Fruit fly (Drosophila melanogaster) whole organism, embryonic: ENCODE results near the gene Dpy-30L1.

Source experiments
- Asciz ChIP-seq: fragments of 200-800 bp; sonication (Bioruptor generic); optimal IDR thresholded peaks from 2 replicates; lab custom pipeline; 2017; ENCODE audit warnings: missing biosample characterization, mild to moderate bottlenecking, missing genetic modification characterization, missing genetic modification reagents
- CG11696 ChIP-seq: fragments of 200-800 bp; sonication (Bioruptor generic); IDR thresholded peaks from 2 replicates; pipeline ENCODE4 v1.3.6; 2022; ENCODE audit warnings: missing biosample characterization, missing genetic modification characterization
- CG12104 ChIP-seq: fragments of 200-800 bp; sonication (Bioruptor generic); optimal IDR thresholded peaks from 3 replicates; lab custom pipeline; 2016; ENCODE audit warnings: missing biosample characterization, missing genetic modification characterization
- CG13894 ChIP-seq: fragments of 200-800 bp; sonication (Bioruptor generic); optimal IDR thresholded peaks from 3 replicates; lab custom pipeline; 2018; ENCODE audit warnings: missing biosample characterization, mild to moderate bottlenecking, missing genetic modification characterization, moderate library complexity
- CG16779 ChIP-seq: fragments of 200-800 bp; sonication (Bioruptor generic); IDR thresholded peaks from 2 replicates; pipeline ENCODE4 v1.3.6; 2022; ENCODE audit warnings: missing biosample characterization, missing genetic modification characterization
- CG16863 ChIP-seq: fragments of 200-800 bp; sonication (Bioruptor generic); optimal IDR thresholded peaks from 3 replicates; lab custom pipeline; 2016; ENCODE audit warnings: missing biosample characterization, missing genetic modification characterization
- CG17361 ChIP-seq: fragments of 200-800 bp; sonication (Bioruptor generic); IDR thresholded peaks from 3 replicates; pipeline ENCODE4 v1.3.6; 2022; ENCODE audit warnings: missing biosample characterization, missing genetic modification characterization
- CG18262 ChIP-seq: fragments of 200-800 bp; optimal IDR thresholded peaks from 3 replicates; lab custom pipeline; 2019; ENCODE audit warnings: missing biosample characterization, mild to moderate bottlenecking, missing genetic modification characterization, moderate library complexity
- CG18619 ChIP-seq: fragments of 200-800 bp; sonication (Bioruptor generic); optimal IDR thresholded peaks from 3 replicates; lab custom pipeline; 2017; ENCODE audit warnings: missing biosample characterization, mild to moderate bottlenecking, missing genetic modification characterization
- CG2678 ChIP-seq: fragments of 200-800 bp; sonication (Bioruptor generic); optimal IDR thresholded peaks from 3 replicates; lab custom pipeline; 2019; ENCODE audit warnings: missing biosample characterization, mild to moderate bottlenecking, missing genetic modification characterization, moderate library complexity
- CG2712 ChIP-seq: fragments of 200-800 bp; optimal IDR thresholded peaks from 3 replicates; lab custom pipeline; 2019; ENCODE audit warnings: missing biosample characterization, mild to moderate bottlenecking, missing genetic modification characterization, moderate library complexity
- CG30431 ChIP-seq: fragments of 200-800 bp; sonication (Bioruptor generic); optimal IDR thresholded peaks from 2 replicates; lab custom pipeline; 2017; ENCODE audit warnings: missing biosample characterization, missing genetic modification characterization
- CG33213 ChIP-seq: fragments of 200-800 bp; sonication (Bioruptor generic); optimal IDR thresholded peaks from 3 replicates; lab custom pipeline; 2016; ENCODE audit warnings: missing biosample characterization, missing genetic modification characterization
- CG34376 ChIP-seq: fragments of 200-800 bp; sonication (Bioruptor generic); optimal IDR thresholded peaks from 2 replicates; lab custom pipeline; 2018; ENCODE audit warnings: missing biosample characterization, mild to moderate bottlenecking, missing genetic modification characterization
- CG3838 ChIP-seq: fragments of 200-800 bp; sonication (Bioruptor generic); optimal IDR thresholded peaks from 3 replicates; lab custom pipeline; 2016; ENCODE audit warnings: missing biosample characterization, missing genetic modification characterization
- CG6254 ChIP-seq: fragments of 200-800 bp; sonication (Bioruptor generic); optimal IDR thresholded peaks from 3 replicates; lab custom pipeline; 2017; ENCODE audit warnings: mild to moderate bottlenecking, missing biosample characterization, missing genetic modification reagents, missing genetic modification characterization
- CG6791 ChIP-seq: fragments of 200-800 bp; sonication (Bioruptor generic); IDR thresholded peaks from 3 replicates; pipeline ENCODE4 v1.3.6; 2022; ENCODE audit warnings: missing biosample characterization, missing genetic modification characterization; ENCODE audit not compliant: partially characterized antibody
- CG7963 ChIP-seq: fragments of 200-800 bp; sonication (Bioruptor generic); IDR thresholded peaks from 3 replicates; pipeline ENCODE4 v1.3.6; 2022; ENCODE audit warnings: missing biosample characterization, missing genetic modification characterization; ENCODE audit not compliant: partially characterized antibody
- CG7987 ChIP-seq: fragments of 200-800 bp; sonication (Bioruptor generic); optimal IDR thresholded peaks from 2 replicates; lab custom pipeline; 2018; ENCODE audit warnings: missing biosample characterization, mild to moderate bottlenecking, missing genetic modification characterization, moderate library complexity
- CG8089 ChIP-seq: fragments of 200-800 bp; sonication (Bioruptor generic); optimal IDR thresholded peaks from 3 replicates; lab custom pipeline; 2016; ENCODE audit warnings: missing biosample characterization, missing genetic modification characterization
- CG8290 ChIP-seq, 3 experiments: fragments of 200-800 bp; sonication (Bioruptor generic); optimal IDR thresholded peaks; 2 replicates each; lab custom pipeline; 2016 to 2019; ENCODE audit warnings: missing biosample characterization in 3 of 3, missing genetic modification characterization in 3 of 3, mild to moderate bottlenecking in 2 of 3, moderate library complexity in 1 of 3
- CG8924 ChIP-seq: fragments of 200-800 bp; optimal IDR thresholded peaks from 3 replicates; lab custom pipeline; 2019; ENCODE audit warnings: missing biosample characterization, mild to moderate bottlenecking, missing genetic modification characterization, moderate library complexity
- CoRest ChIP-seq: fragments of 200-800 bp; sonication (Bioruptor generic); optimal IDR thresholded peaks from 3 replicates; lab custom pipeline; 2018; ENCODE audit warnings: missing biosample characterization, mild to moderate bottlenecking, missing genetic modification characterization, moderate library complexity
- Dek ChIP-seq: fragments of 200-800 bp; sonication (Bioruptor generic); optimal IDR thresholded peaks from 3 replicates; lab custom pipeline; 2019; ENCODE audit warnings: missing biosample characterization, mild to moderate bottlenecking, missing genetic modification characterization, moderate library complexity
- Dp ChIP-seq: fragments of 200-800 bp; sonication (Bioruptor generic); optimal IDR thresholded peaks from 2 replicates; lab custom pipeline; 2018; ENCODE audit warnings: missing biosample characterization, mild to moderate bottlenecking, missing genetic modification characterization, moderate library complexity
- Dref ChIP-seq: fragments of 200-800 bp; sonication (Bioruptor generic); IDR thresholded peaks from 2 replicates; pipeline ENCODE4 v1.3.6; 2022; ENCODE audit warnings: missing biosample characterization, missing genetic modification characterization
- Fer3 ChIP-seq: fragments of 200-800 bp; sonication (Bioruptor generic); optimal IDR thresholded peaks from 2 replicates; lab custom pipeline; 2018; ENCODE audit warnings: missing biosample characterization, mild to moderate bottlenecking, missing genetic modification characterization, moderate library complexity
- Hmr ChIP-seq: fragments of 200-800 bp; sonication (Bioruptor generic); optimal IDR thresholded peaks from 3 replicates; lab custom pipeline; 2017; ENCODE audit warnings: mild to moderate bottlenecking, missing biosample characterization, missing genetic modification reagents, missing genetic modification characterization
- NC2β ChIP-seq: fragments of 200-800 bp; sonication (Bioruptor generic); optimal IDR thresholded peaks from 2 replicates; lab custom pipeline; 2016; ENCODE audit warnings: missing biosample characterization, missing genetic modification characterization
- NFAT ChIP-seq: fragments of 200-800 bp; sonication (Bioruptor generic); IDR thresholded peaks from 2 replicates; pipeline ENCODE4 v1.3.6; 2022; ENCODE audit warnings: missing biosample characterization, missing genetic modification characterization
- Oli ChIP-seq: fragments of 200-800 bp; sonication (Bioruptor generic); optimal IDR thresholded peaks from 2 replicates; lab custom pipeline; 2018; ENCODE audit warnings: missing biosample characterization, mild to moderate bottlenecking, missing genetic modification characterization, moderate library complexity
- Ptx1 ChIP-seq: fragments of 200-800 bp; sonication (Bioruptor generic); IDR thresholded peaks from 2 replicates; pipeline ENCODE4 v1.3.6; 2022; ENCODE audit warnings: missing biosample characterization, missing genetic modification characterization
- cato ChIP-seq: fragments of 200-800 bp; sonication (Bioruptor generic); optimal IDR thresholded peaks from 2 replicates; lab custom pipeline; 2016; ENCODE audit warnings: missing biosample characterization, missing genetic modification characterization, borderline replicate concordance
- corto ChIP-seq: fragments of 200-800 bp; sonication (Bioruptor generic); optimal IDR thresholded peaks from 2 replicates; lab custom pipeline; 2016; ENCODE audit warnings: missing biosample characterization, mild to moderate bottlenecking, missing genetic modification characterization, moderate library complexity
- dan ChIP-seq: fragments of 200-800 bp; sonication (Bioruptor generic); IDR thresholded peaks from 2 replicates; pipeline ENCODE4 v1.3.6; 2022; ENCODE audit warnings: missing biosample characterization, missing genetic modification characterization
- gsb-n ChIP-seq: fragments of 200-800 bp; sonication (Bioruptor generic); optimal IDR thresholded peaks from 3 replicates; lab custom pipeline; 2018; ENCODE audit warnings: missing biosample characterization, mild to moderate bottlenecking, missing genetic modification characterization
- hb ChIP-seq: fragments of 200-800 bp; sonication (Bioruptor generic); IDR thresholded peaks from 3 replicates; pipeline ENCODE4 v1.3.6; 2022; ENCODE audit warnings: missing biosample characterization, missing genetic modification characterization; ENCODE audit not compliant: partially characterized antibody
- hkb ChIP-seq, 2 experiments: fragments of 200-800 bp in 1 of 2; fragments of >200 bp in 1 of 2; sonication (Bioruptor generic) in 1 of 2; IDR thresholded peaks in 1 of 2; optimal IDR thresholded peaks in 1 of 2; 2 replicates each; pipeline versions ENCODE4 v1.3.6 to Lab custom; 2017 to 2022; ENCODE audit warnings: missing biosample characterization in 1 of 2, missing genetic modification characterization in 1 of 2
- jumu ChIP-seq: fragments of 200-800 bp; sonication (Bioruptor generic); optimal IDR thresholded peaks from 3 replicates; lab custom pipeline; 2016; ENCODE audit warnings: missing biosample characterization, missing genetic modification characterization
- p53 ChIP-seq: fragments of 200-800 bp; sonication (Bioruptor generic); optimal IDR thresholded peaks from 2 replicates; lab custom pipeline; 2016; ENCODE audit warnings: missing biosample characterization, missing genetic modification characterization
- pita ChIP-seq: fragments of 200-800 bp; sonication (Bioruptor generic); optimal IDR thresholded peaks from 2 replicates; lab custom pipeline; 2017; ENCODE audit warnings: missing biosample characterization, mild to moderate bottlenecking, missing genetic modification characterization
- scrt ChIP-seq: fragments of 200-800 bp; sonication (Bioruptor generic); optimal IDR thresholded peaks from 2 replicates; lab custom pipeline; 2018; ENCODE audit warnings: missing biosample characterization, mild to moderate bottlenecking, missing genetic modification characterization, moderate library complexity
- seq ChIP-seq: fragments of 200-800 bp; sonication (Bioruptor generic); IDR thresholded peaks from 2 replicates; pipeline ENCODE4 v1.3.6; 2022; ENCODE audit warnings: missing biosample characterization, missing genetic modification characterization
- tin ChIP-seq: fragments of 200-800 bp; sonication (Bioruptor generic); optimal IDR thresholded peaks from 3 replicates; lab custom pipeline; 2016; ENCODE audit warnings: missing biosample characterization, missing genetic modification characterization
- yki ChIP-seq: fragments of >200 bp; optimal IDR thresholded peaks from 3 replicates; lab custom pipeline; 2018
- z ChIP-seq: fragments of 200-800 bp; sonication (Bioruptor generic); IDR thresholded peaks from 3 replicates; pipeline ENCODE4 v1.3.6; 2022; ENCODE audit warnings: missing biosample characterization, missing genetic modification characterization
- zen2 ChIP-seq: fragments of 200-800 bp; sonication (Bioruptor generic); IDR thresholded peaks from 3 replicates; pipeline ENCODE4 v1.3.6; 2022; ENCODE audit warnings: missing biosample characterization, missing genetic modification characterization; ENCODE audit not compliant: partially characterized antibody

The Dpy-30L1 gene

DNA sequence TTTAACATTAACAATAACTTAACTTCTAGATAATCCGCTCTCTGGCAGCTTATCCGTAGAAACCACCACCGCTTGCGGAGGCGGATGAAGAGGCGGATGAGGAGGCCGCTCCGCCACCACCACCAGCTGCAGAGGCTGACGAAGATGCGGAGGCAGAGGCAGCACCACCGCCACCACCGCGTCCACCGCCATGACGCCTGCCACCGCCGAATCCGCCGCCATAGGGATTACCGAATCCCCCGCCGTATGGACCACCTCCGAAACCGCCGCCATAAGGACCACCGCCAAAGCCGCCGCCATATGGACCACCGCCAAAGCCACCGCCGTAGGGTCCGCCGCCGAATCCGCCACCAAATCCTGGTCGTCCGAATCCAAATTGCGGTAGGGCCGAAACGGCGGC is 43.7 kb upstream of the Dpy-30L1 start (continued):
- TF ChIP-seq Dref (GFP tag; lab: Robert Waterston, UW): no peak
- no peak for TF ChIP-seq z (GFP tag; lab: Robert Waterston, UW)

DNA sequence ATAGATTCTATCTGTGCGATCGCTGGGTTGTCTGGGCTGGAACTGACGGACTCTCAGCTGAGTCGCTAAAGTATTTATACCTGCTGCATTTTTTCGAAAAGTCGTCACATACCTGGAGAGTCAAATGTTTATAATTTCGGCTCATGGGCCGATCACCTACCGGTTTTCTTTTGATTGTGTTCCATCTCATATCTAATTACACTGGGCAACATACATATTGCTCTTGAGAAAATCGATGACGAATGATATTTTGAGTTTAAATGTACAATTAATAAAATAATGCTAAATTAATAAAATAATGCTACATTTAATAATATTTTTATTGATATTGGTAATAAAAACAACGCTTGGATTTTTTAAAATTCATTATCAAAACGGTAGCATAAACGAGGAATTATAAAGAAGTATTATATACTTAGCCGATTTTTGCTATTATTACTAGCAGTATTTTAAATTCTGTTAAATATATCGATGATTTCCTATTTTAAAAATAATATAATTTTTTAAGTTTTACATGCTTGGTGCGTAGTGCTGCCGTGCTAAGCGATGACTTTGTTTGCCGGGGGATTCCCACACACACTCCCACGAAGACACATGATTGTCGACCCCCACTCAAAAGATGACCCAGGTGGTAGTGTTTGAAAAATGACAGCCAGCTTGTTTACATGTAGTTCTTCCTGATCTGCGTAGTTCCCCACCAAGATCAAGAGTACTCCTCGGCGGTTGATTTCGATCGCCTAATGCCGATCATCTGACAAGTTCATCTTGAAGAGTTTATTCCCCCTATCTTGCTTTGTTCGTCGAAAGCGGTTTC is 43.0 kb upstream of the Dpy-30L1 start, which contains the start of gene CG7294:
Gene CG7294, minus strand, starts transcription at position 51 of the 814 bp plus-strand sequence.
- TF ChIP-seq CG11696 (GFP tag; lab: Robert Waterston, UW) (no peak), CG3838 (GFP tag; lab: Kevin White, UChicago) (no peak), CoRest (tag; lab: Kevin White, UChicago) (peak; percentile 35), CG13894 (tag; lab: Kevin White, UChicago) (peak; percentile 38), CG6791 (GFP tag; lab: Robert Waterston, UW) (no peak), hkb (optimal IDR thresholded peaks at IDR 0.05; lab: Kevin White, UChicago) (no peak), hkb (GFP tag; IDR thresholded peaks at IDR 0.05; lab: Robert Waterston, UW) (no peak), CG33213 (GFP tag; lab: Kevin White, UChicago) (no peak), CG7963 (GFP tag; lab: Robert Waterston, UW) (no peak), CG18262 (tag; lab: Kevin White, UChicago) (peak; percentile 72), CG18619 (GFP tag; lab: Kevin White, UChicago) (no peak), CG8290 (GFP tag; optimal IDR thresholded peaks at IDR 0.05; lab: Kevin White, UChicago) (no peak), CG8290 (tag; optimal IDR thresholded peaks at IDR 0.05; lab: Kevin White, UChicago) (no peak), seq (GFP tag; lab: Robert Waterston, UW) (no peak), CG8924 (peak; percentile 25), CG8089 (GFP tag; lab: Kevin White, UChicago) (no peak), NC2β (no peak), CG34376 (GFP tag; lab: Kevin White, UChicago) (no peak), Dek (tag; lab: Kevin White, UChicago) (peak; percentile 10), Asciz (GFP tag; lab: Kevin White, UChicago) (peak; percentile 6), CG2712 (tag; lab: Kevin White, UChicago) (peak; percentile 63), hb (GFP tag; lab: Robert Waterston, UW) (no peak), CG2678 (peak; percentile 61), Hmr (GFP tag; lab: Kevin White, UChicago) (no peak), jumu (GFP tag; lab: Kevin White, UChicago) (no peak), NFAT (no peak), scrt (GFP tag; lab: Kevin White, UChicago) (no peak), CG16863 (GFP tag; lab: Kevin White, UChicago) (no peak), CG12104 (GFP tag; lab: Kevin White, UChicago) (no peak), pita (GFP tag; lab: Kevin White, UChicago) (no peak), zen2 (GFP tag; lab: Robert Waterston, UW) (no peak), yki (lab: Kevin White, UChicago) (no peak), CG17361 (GFP tag; lab: Robert Waterston, UW) (peak; percentile 66), tin (GFP tag; lab: Kevin White, UChicago) (no peak), CG30431 (no peak), Fer3 (tag; lab: Kevin White, UChicago) (no peak), Dp (GFP tag; lab: Kevin White, UChicago) (no peak), CG7987 (GFP tag; lab: Kevin White, UChicago) (no peak), CG6254 (GFP tag; lab: Kevin White, UChicago) (no peak), gsb-n (tag; lab: Kevin White, UChicago) (peak; percentile 11), Ptx1 (GFP tag; lab: Robert Waterston, UW) (no peak), Oli (tag; lab: Kevin White, UChicago) (peak; percentile 1), corto (GFP tag; lab: Kevin White, UChicago) (no peak), CG16779 (GFP tag; lab: Robert Waterston, UW) (no peak), p53 (GFP tag; lab: Kevin White, UChicago) (no peak), dan (GFP tag; lab: Robert Waterston, UW) (no peak), cato (GFP tag; lab: Kevin White, UChicago) (no peak)
